Fruit fly (Drosophila melanogaster) whole organism, embryonic: Measurements from ENCODE around the gene Nepl9.

ENCODE experiments used
- Ada2b ChIP-seq: fragments of 200-800 bp; sonication (Bioruptor generic); IDR thresholded peaks from 2 replicates; pipeline ENCODE4 v1.3.6; 2022; ENCODE audit warnings: missing biosample characterization, missing genetic modification characterization
- Atf3 ChIP-seq: fragments of 200-800 bp; sonication (Bioruptor generic); optimal IDR thresholded peaks from 3 replicates; lab custom pipeline; 2016; ENCODE audit warnings: missing biosample characterization, missing genetic modification characterization
- CG10431 ChIP-seq: fragments of 200-800 bp; sonication (Bioruptor generic); optimal IDR thresholded peaks from 3 replicates; lab custom pipeline; 2018; ENCODE audit warnings: missing biosample characterization, mild to moderate bottlenecking, missing genetic modification characterization
- CG11247 ChIP-seq: fragments of 200-800 bp; sonication (Bioruptor generic); IDR thresholded peaks from 2 replicates; pipeline ENCODE4 v1.3.6; 2022; ENCODE audit warnings: missing biosample characterization, missing genetic modification characterization
- CG13123 ChIP-seq: fragments of 200-800 bp; sonication (Bioruptor generic); optimal IDR thresholded peaks from 2 replicates; lab custom pipeline; 2016; ENCODE audit warnings: missing biosample characterization, missing genetic modification characterization
- CG1529 ChIP-seq: fragments of 200-800 bp; sonication (Bioruptor generic); optimal IDR thresholded peaks from 3 replicates; lab custom pipeline; 2018; ENCODE audit warnings: missing biosample characterization, missing genetic modification characterization
- CG15479 ChIP-seq: fragments of 200-800 bp; sonication (Bioruptor generic); optimal IDR thresholded peaks from 3 replicates; lab custom pipeline; 2019; ENCODE audit warnings: missing biosample characterization, mild to moderate bottlenecking, missing genetic modification characterization, moderate library complexity
- CG17186 ChIP-seq: fragments of 200-800 bp; sonication (Bioruptor generic); optimal IDR thresholded peaks from 3 replicates; lab custom pipeline; 2017; ENCODE audit warnings: missing biosample characterization, missing genetic modification reagents, missing genetic modification characterization
- CG17385 ChIP-seq: fragments of 200-800 bp; sonication (Bioruptor generic); optimal IDR thresholded peaks from 3 replicates; lab custom pipeline; 2018; ENCODE audit warnings: missing biosample characterization, mild to moderate bottlenecking, missing genetic modification characterization
- CG2116 ChIP-seq: fragments of 200-800 bp; sonication (Bioruptor generic); optimal IDR thresholded peaks from 3 replicates; lab custom pipeline; 2018; ENCODE audit warnings: missing biosample characterization, mild to moderate bottlenecking, missing genetic modification characterization
- CG2875 ChIP-seq: fragments of 200-800 bp; sonication (Bioruptor generic); optimal IDR thresholded peaks from 2 replicates; lab custom pipeline; 2017; ENCODE audit warnings: missing biosample characterization, mild to moderate bottlenecking, missing genetic modification characterization, missing genetic modification reagents
- CG32767 ChIP-seq: fragments of 200-800 bp; sonication (Bioruptor generic); IDR thresholded peaks from 2 replicates; pipeline ENCODE4 v1.3.6; 2022; ENCODE audit warnings: missing biosample characterization, missing genetic modification characterization
- CG43689 ChIP-seq: fragments of 200-800 bp; sonication (Bioruptor generic); IDR thresholded peaks from 2 replicates; pipeline ENCODE4 v1.3.6; 2022; ENCODE audit warnings: missing biosample characterization, missing genetic modification characterization
- CG4617 ChIP-seq: fragments of 200-800 bp; sonication (Bioruptor generic); optimal IDR thresholded peaks from 3 replicates; lab custom pipeline; 2016; ENCODE audit warnings: missing biosample characterization, missing genetic modification characterization, borderline replicate concordance
- CG4820 ChIP-seq: fragments of 200-800 bp; sonication (Bioruptor generic); optimal IDR thresholded peaks from 3 replicates; lab custom pipeline; 2016; ENCODE audit warnings: missing biosample characterization, missing genetic modification characterization
- CG6254 ChIP-seq: fragments of 200-800 bp; sonication (Bioruptor generic); optimal IDR thresholded peaks from 3 replicates; lab custom pipeline; 2017; ENCODE audit warnings: mild to moderate bottlenecking, missing biosample characterization, missing genetic modification reagents, missing genetic modification characterization
- CG6791 ChIP-seq: fragments of 200-800 bp; sonication (Bioruptor generic); IDR thresholded peaks from 3 replicates; pipeline ENCODE4 v1.3.6; 2022; ENCODE audit warnings: missing biosample characterization, missing genetic modification characterization; ENCODE audit not compliant: partially characterized antibody
- CG7271 ChIP-seq: fragments of 200-800 bp; sonication (Bioruptor generic); optimal IDR thresholded peaks from 2 replicates; lab custom pipeline; 2018; ENCODE audit warnings: missing biosample characterization, mild to moderate bottlenecking, missing genetic modification characterization, moderate library complexity
- CG7928 ChIP-seq: fragments of 200-800 bp; sonication (Bioruptor generic); optimal IDR thresholded peaks from 2 replicates; lab custom pipeline; 2017; ENCODE audit warnings: missing biosample characterization, mild to moderate bottlenecking, missing genetic modification characterization
- CG8089 ChIP-seq: fragments of 200-800 bp; sonication (Bioruptor generic); optimal IDR thresholded peaks from 3 replicates; lab custom pipeline; 2016; ENCODE audit warnings: missing biosample characterization, missing genetic modification characterization
- CG8281 ChIP-seq: fragments of 200-800 bp; sonication (Bioruptor generic); optimal IDR thresholded peaks from 2 replicates; lab custom pipeline; 2018; ENCODE audit warnings: missing biosample characterization, mild to moderate bottlenecking, missing genetic modification characterization, moderate library complexity
- CG8478 ChIP-seq: fragments of >200 bp; optimal IDR thresholded peaks from 2 replicates; lab custom pipeline; 2018
- CG8765 ChIP-seq: fragments of 200-800 bp; sonication (Bioruptor generic); IDR thresholded peaks from 2 replicates; pipeline ENCODE4 v1.3.6; 2022; ENCODE audit warnings: missing biosample characterization, missing genetic modification characterization
- CkIIα-i1 ChIP-seq: fragments of 200-800 bp; sonication (Bioruptor generic); IDR thresholded peaks from 2 replicates; pipeline ENCODE4 v1.3.6; 2022; ENCODE audit warnings: missing biosample characterization, missing genetic modification characterization
- Dll ChIP-seq: fragments of 200-800 bp; sonication (Bioruptor generic); IDR thresholded peaks from 4 replicates; pipeline ENCODE4 v1.3.6; 2022; ENCODE audit warnings: missing biosample characterization, missing genetic modification characterization; ENCODE audit not compliant: partially characterized antibody
- HHEX ChIP-seq: fragments of 200-800 bp; sonication (Bioruptor generic); optimal IDR thresholded peaks from 3 replicates; lab custom pipeline; 2017; ENCODE audit warnings: missing biosample characterization, mild to moderate bottlenecking, missing genetic modification characterization, missing genetic modification reagents
- HmgZ ChIP-seq: fragments of 200-800 bp; sonication (Bioruptor generic); optimal IDR thresholded peaks from 2 replicates; lab custom pipeline; 2018; ENCODE audit warnings: missing biosample characterization, mild to moderate bottlenecking, missing genetic modification characterization
- Hsf ChIP-seq: fragments of 200-800 bp; sonication (Bioruptor generic); optimal IDR thresholded peaks from 3 replicates; lab custom pipeline; 2016; ENCODE audit warnings: missing biosample characterization, missing genetic modification characterization
- Rx ChIP-seq: fragments of 200-800 bp; sonication (Bioruptor generic); IDR thresholded peaks from 2 replicates; pipeline ENCODE4 v1.3.6; 2022; ENCODE audit warnings: missing biosample characterization, missing genetic modification characterization
- Sox100B ChIP-seq: fragments of 200-800 bp; sonication (Bioruptor generic); optimal IDR thresholded peaks from 3 replicates; lab custom pipeline; 2018; ENCODE audit warnings: missing biosample characterization, mild to moderate bottlenecking, missing genetic modification characterization
- Sox102F ChIP-seq: fragments of 200-800 bp; sonication (Bioruptor generic); optimal IDR thresholded peaks from 2 replicates; lab custom pipeline; 2018; ENCODE audit warnings: missing biosample characterization, mild to moderate bottlenecking, missing genetic modification characterization, moderate library complexity
- Stat92E ChIP-seq, 3 experiments: fragments of >200 bp in 2 of 3; fragments of 200-800 bp in 1 of 3; sonication (Bioruptor generic) in 1 of 3; optimal IDR thresholded peaks; 2 replicates each; lab custom pipeline; 2017 to 2019; ENCODE audit warnings: missing biosample characterization in 3 of 3, missing genetic modification characterization in 3 of 3, mild to moderate bottlenecking in 1 of 3, moderate library complexity in 1 of 3
- az2 ChIP-seq: fragments of 200-800 bp; sonication (Bioruptor generic); optimal IDR thresholded peaks from 3 replicates; lab custom pipeline; 2016; ENCODE audit warnings: missing biosample characterization, missing genetic modification characterization
- bbx ChIP-seq: fragments of 200-800 bp; sonication (Bioruptor generic); IDR thresholded peaks from 2 replicates; pipeline ENCODE4 v1.3.6; 2022; ENCODE audit warnings: missing biosample characterization, missing genetic modification characterization; ENCODE audit not compliant: partially characterized antibody
- bowl ChIP-seq: fragments of 200-800 bp; sonication (Bioruptor generic); IDR thresholded peaks from 2 replicates; pipeline ENCODE4 v1.3.6; 2022; ENCODE audit warnings: missing biosample characterization, missing genetic modification characterization
- corto ChIP-seq: fragments of 200-800 bp; sonication (Bioruptor generic); optimal IDR thresholded peaks from 2 replicates; lab custom pipeline; 2016; ENCODE audit warnings: missing biosample characterization, mild to moderate bottlenecking, missing genetic modification characterization, moderate library complexity
- dimm ChIP-seq: fragments of 200-800 bp; sonication (Bioruptor generic); IDR thresholded peaks from 2 replicates; pipeline ENCODE4 v1.3.6; 2022; ENCODE audit warnings: missing biosample characterization, missing genetic modification characterization
- dmrt99B ChIP-seq: fragments of 200-800 bp; sonication (Bioruptor generic); optimal IDR thresholded peaks from 2 replicates; lab custom pipeline; 2018; ENCODE audit warnings: missing biosample characterization, mild to moderate bottlenecking, missing genetic modification characterization, moderate library complexity
- dpn ChIP-seq, 2 experiments: fragments of 200-800 bp; sonication (Bioruptor generic); optimal IDR thresholded peaks; 3 replicates each; lab custom pipeline; 2016; ENCODE audit warnings: missing biosample characterization in 2 of 2, missing genetic modification characterization in 2 of 2
- dysf ChIP-seq: fragments of 200-800 bp; sonication (Bioruptor generic); IDR thresholded peaks from 3 replicates; pipeline ENCODE4 v1.3.6; 2022; ENCODE audit warnings: missing biosample characterization, missing genetic modification characterization
- en ChIP-seq: fragments of 200-800 bp; sonication (Bioruptor generic); optimal IDR thresholded peaks from 2 replicates; lab custom pipeline; 2016; ENCODE audit warnings: missing biosample characterization, missing genetic modification characterization
- gem ChIP-seq: fragments of 200-800 bp; sonication (Bioruptor generic); optimal IDR thresholded peaks from 2 replicates; lab custom pipeline; 2019; ENCODE audit warnings: missing biosample characterization, mild to moderate bottlenecking, missing genetic modification characterization, moderate library complexity
- grau ChIP-seq: fragments of 200-800 bp; optimal IDR thresholded peaks from 3 replicates; lab custom pipeline; 2019; ENCODE audit warnings: missing biosample characterization, mild to moderate bottlenecking, missing genetic modification characterization, moderate library complexity
- lab ChIP-seq: fragments of 200-800 bp; sonication (Bioruptor generic); optimal IDR thresholded peaks from 3 replicates; lab custom pipeline; 2017; ENCODE audit warnings: missing biosample characterization, missing genetic modification characterization, mild to moderate bottlenecking, moderate library complexity, missing genetic modification reagents
- nmo ChIP-seq: fragments of 200-800 bp; sonication (Bioruptor generic); optimal IDR thresholded peaks from 2 replicates; lab custom pipeline; 2018; ENCODE audit warnings: missing biosample characterization, mild to moderate bottlenecking, missing genetic modification characterization, moderate library complexity
- pzg ChIP-seq: fragments of 200-800 bp; sonication (Bioruptor generic); optimal IDR thresholded peaks from 3 replicates; lab custom pipeline; 2018; ENCODE audit warnings: missing biosample characterization, mild to moderate bottlenecking, missing genetic modification characterization, moderate library complexity
- tgo ChIP-seq: fragments of 200-800 bp; sonication (Bioruptor generic); IDR thresholded peaks from 3 replicates; pipeline ENCODE4 v1.3.6; 2022; ENCODE audit warnings: missing biosample characterization, missing genetic modification characterization
- vfl ChIP-seq: fragments of 200-800 bp; sonication (Bioruptor generic); optimal IDR thresholded peaks from 2 replicates; lab custom pipeline; 2016; ENCODE audit warnings: missing biosample characterization, missing genetic modification characterization

The Nepl9 gene

DNA sequence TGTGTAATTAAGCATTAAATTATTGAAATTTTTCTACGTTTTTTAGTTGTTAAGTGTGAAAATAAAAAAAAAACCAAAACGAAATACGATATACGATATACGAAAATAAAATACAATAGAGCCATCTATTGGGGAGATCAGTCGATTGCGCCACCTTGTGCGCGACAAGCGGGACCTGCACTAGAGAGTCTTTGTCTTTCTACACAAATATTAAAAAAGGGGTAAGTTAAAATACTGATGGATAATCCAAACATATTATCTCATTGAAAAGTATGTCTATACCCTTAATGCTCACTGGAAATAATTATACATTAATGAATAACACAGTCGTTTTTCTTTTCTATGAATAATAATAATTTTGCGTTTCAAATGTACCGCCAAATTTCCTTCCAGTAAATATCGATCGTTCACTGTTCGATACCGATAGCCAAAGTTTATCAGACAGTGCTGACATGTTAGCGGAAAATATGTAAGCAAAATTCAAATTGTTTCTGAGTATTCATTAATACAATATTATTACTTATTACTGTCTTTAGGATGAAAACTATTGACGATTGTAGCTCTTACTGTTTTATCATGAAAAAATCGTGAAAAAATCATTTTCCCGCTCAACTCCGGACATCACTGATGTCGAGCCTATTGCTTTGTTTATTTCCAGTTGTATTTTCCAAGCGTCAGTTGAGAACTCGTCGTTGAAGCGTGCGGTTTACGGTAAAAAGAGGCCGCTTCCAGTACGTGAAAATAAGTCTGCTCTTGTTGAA, 20.9 kb downstream of the Nepl9 start, which contains the start of gene mdy (continued):
- TF ChIP-seq CG7928 (no peak), gem (peak; percentile 79), CG43689 (GFP tag; lab: Robert Waterston, UW) (no peak), Atf3 (GFP tag; lab: Kevin White, UChicago) (peak; percentile 16), CG15479 (GFP tag; lab: Kevin White, UChicago) (no peak), CG8281 (tag; lab: Kevin White, UChicago) (peak; percentile 10), CG11247 (GFP tag; lab: Robert Waterston, UW) (peak; percentile 64), grau (tag; lab: Kevin White, UChicago) (peak; percentile 63), dimm (GFP tag; lab: Robert Waterston, UW) (no peak), CG17186 (peak; percentile 7), HHEX (no peak), CG2875 (GFP tag; lab: Kevin White, UChicago) (no peak), CG1529 (no peak), Ada2b (GFP tag; lab: Robert Waterston, UW) (peak; percentile 40), az2 (GFP tag; lab: Kevin White, UChicago) (peak; percentile 61), CG17385 (no peak), CkIIα-i1 (no peak), CG8089 (GFP tag; lab: Kevin White, UChicago) (no peak), dysf (GFP tag; lab: Robert Waterston, UW) (peak; percentile 55; the same call in 2 of the 3 replicates), tgo (peak; percentile 53), CG13123 (GFP tag; lab: Kevin White, UChicago) (peak; percentile 13), dmrt99B (tag; lab: Kevin White, UChicago) (peak; percentile 42), en (GFP tag; lab: Kevin White, UChicago) (no peak), CG6254 (GFP tag; lab: Kevin White, UChicago) (no peak), CG7271 (tag; lab: Kevin White, UChicago) (no peak), CG6791 (GFP tag; lab: Robert Waterston, UW) (no peak), nmo (peak; percentile 57), CG4617 (GFP tag; lab: Kevin White, UChicago) (no peak), Rx (GFP tag; lab: Robert Waterston, UW) (0 out of 2 replicates have a peak, but pooled peaks have one; percentile 9), vfl (peak; percentile 62), HmgZ (peak; percentile 55), CG32767 (GFP tag; lab: Robert Waterston, UW) (no peak; the same call in 1 of the 2 replicates), lab (peak; percentile 44), Stat92E (GFP tag; optimal IDR thresholded peaks at IDR 0.05; lab: Kevin White, UChicago) (peak in 1 of 3 experiments; percentile 83), corto (peak; percentile 33), CG8478 (lab: Kevin White, UChicago) (no peak), Sox102F (peak; percentile 60), Hsf (GFP tag; lab: Kevin White, UChicago) (peak; percentile 69), bowl (no peak), CG2116 (GFP tag; lab: Kevin White, UChicago) (peak; percentile 74), CG10431 (GFP tag; lab: Kevin White, UChicago) (no peak), dpn (GFP tag; optimal IDR thresholded peaks at IDR 0.05; lab: Kevin White, UChicago) (peak; percentile 62 to 71), Sox100B (GFP tag; lab: Kevin White, UChicago) (no peak), pzg (GFP tag; lab: Kevin White, UChicago) (peak; percentile 54), bbx (GFP tag; lab: Robert Waterston, UW) (peak; percentile 64), CG4820 (GFP tag; lab: Kevin White, UChicago) (peak; percentile 43), CG8765 (peak; percentile 33; the same call in 1 of the 2 replicates), Dll (GFP tag; lab: Robert Waterston, UW) (peak; percentile 69)
